Worm (Caenorhabditis elegans) whole organism, L3 larva: ENCODE measurements around the gene F10E9.7.

Experiments used
- ceh-28 ChIP-seq: fragments of 150-350 bp; optimal IDR thresholded peaks from 2 replicates; lab custom pipeline; 2014; ENCODE audit warnings: missing biosample characterization, missing genetic modification reagents, missing genetic modification characterization
- fos-1 ChIP-seq: fragments of 150-350 bp; optimal IDR thresholded peaks from 2 replicates; lab custom pipeline; 2014; ENCODE audit warnings: missing biosample characterization, missing genetic modification characterization
- zag-1 ChIP-seq: fragments of 150-350 bp; optimal IDR thresholded peaks from 2 replicates; lab custom pipeline; 2014; ENCODE audit warnings: missing biosample characterization, missing genetic modification characterization

- TF ChIP-seq zag-1 (tag; lab: Kevin White, UChicago) (no peak), ceh-28 (tag; lab: Kevin White, UChicago) (no peak), fos-1 (no peak)
These were observed 11.2 kb upstream of the F10E9.7 start, which contains the start of gene sas-4 for ce11 chrIII:8318488-8318887.
